Fruit fly (Drosophila melanogaster): ENCODE results near the gene Gs1.

Gs1 gene

DNA sequence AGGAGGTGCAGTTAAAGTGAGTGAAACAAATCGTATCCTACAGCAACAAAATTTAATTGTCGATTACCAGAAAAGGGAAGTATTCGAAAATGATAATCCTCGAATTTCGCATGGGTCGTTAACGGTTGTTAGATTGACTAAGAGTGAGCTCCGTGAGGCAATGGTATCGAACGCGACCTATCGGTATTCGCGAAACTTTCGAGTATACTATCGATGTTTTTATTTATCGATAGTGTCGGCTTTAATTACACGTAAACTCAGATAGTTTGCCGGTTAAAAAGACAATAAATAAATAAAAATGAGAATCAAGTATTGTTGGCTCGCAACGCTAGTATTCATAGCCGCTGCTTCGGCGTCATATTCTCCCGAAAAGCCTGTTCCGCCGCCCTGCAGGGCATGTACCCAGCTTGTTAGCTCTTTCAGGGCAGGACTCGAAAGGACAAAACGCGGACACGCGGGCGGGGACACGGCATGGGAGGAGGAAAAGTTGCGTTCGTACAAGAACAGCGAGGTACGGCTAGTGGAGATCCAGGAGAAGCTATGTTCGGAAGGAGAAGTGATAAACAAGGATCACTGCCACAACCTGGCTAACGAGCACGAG, 29.6 kb upstream of the Gs1 start, which contains the start of gene Creld (continued):
- TF ChIP-seq sc (optimal IDR thresholded peaks at IDR 0.05) = no peak
- TF ChIP-seq sc (GFP tag; optimal IDR thresholded peaks at IDR 0.05) = no peak
- TF ChIP-seq vfl (GFP tag; optimal IDR thresholded peaks at IDR 0.05) = peak; percentile 23
- TF ChIP-seq CG7963 (GFP tag; IDR thresholded peaks at IDR 0.05; ENCODE audit: partially characterized antibody) = peak; percentile 99
- TF ChIP-seq CG6254 (GFP tag; optimal IDR thresholded peaks at IDR 0.05) = no peak
- TF ChIP-seq zen2 (GFP tag; IDR thresholded peaks at IDR 0.05; ENCODE audit: partially characterized antibody) = peak; percentile 100
- peak; percentile 99 for TF ChIP-seq inv (GFP tag; IDR thresholded peaks at IDR 0.05; ENCODE audit: partially characterized antibody)
- TF ChIP-seq bcd (GFP tag; optimal IDR thresholded peaks at IDR 0.05) = no peak
- no peak; the same call in 3 of the 4 replicates for TF ChIP-seq Gug (GFP tag; IDR thresholded peaks at IDR 0.05)
- no peak for TF ChIP-seq nom (GFP tag; optimal IDR thresholded peaks at IDR 0.05)
- no peak for TF ChIP-seq ap (GFP tag; IDR thresholded peaks at IDR 0.05)
- TF ChIP-seq CG7839 (tag; optimal IDR thresholded peaks at IDR 0.05) = no peak
- TF ChIP-seq CG31224 (GFP tag; IDR thresholded peaks at IDR 0.05) = no peak
- TF ChIP-seq CG10565 (GFP tag; optimal IDR thresholded peaks at IDR 0.05) = no peak
- no peak for TF ChIP-seq CG11093 (GFP tag; IDR thresholded peaks at IDR 0.05)
- peak; percentile 18 for TF ChIP-seq zfh2 (GFP tag; optimal IDR thresholded peaks at IDR 0.05)
- TF ChIP-seq grn (GFP tag; optimal IDR thresholded peaks at IDR 0.05) = no peak
- TF ChIP-seq zen (tag; optimal IDR thresholded peaks at IDR 0.05) = peak; percentile 50
- TF ChIP-seq MESR4 (GFP tag; optimal IDR thresholded peaks at IDR 0.05) = peak; percentile 42
- no peak for TF ChIP-seq corto (GFP tag; optimal IDR thresholded peaks at IDR 0.05)
- no peak for TF ChIP-seq gcm (GFP tag; optimal IDR thresholded peaks at IDR 0.05)
- TF ChIP-seq ems (GFP tag; optimal IDR thresholded peaks at IDR 0.05) = peak; percentile 0
- TF ChIP-seq YL-1 (GFP tag; optimal IDR thresholded peaks at IDR 0.05) = peak; percentile 67
- no peak for TF ChIP-seq CG7745 (tag; optimal IDR thresholded peaks at IDR 0.05)
- TF ChIP-seq H15 (GFP tag; IDR thresholded peaks at IDR 0.05) = no peak
- TF ChIP-seq abd-A (tag; optimal IDR thresholded peaks at IDR 0.05) = no peak
- TF ChIP-seq CG6791 (GFP tag; IDR thresholded peaks at IDR 0.05; ENCODE audit: partially characterized antibody) = peak; percentile 100
- peak; percentile 100 for TF ChIP-seq CG34224 (GFP tag; IDR thresholded peaks at IDR 0.05; ENCODE audit: partially characterized antibody)
- no peak for TF ChIP-seq kah (GFP tag; optimal IDR thresholded peaks at IDR 0.05)
- TF ChIP-seq Lpt (GFP tag; optimal IDR thresholded peaks at IDR 0.05) = no peak
- no peak for TF ChIP-seq CG14667 (GFP tag; IDR thresholded peaks at IDR 0.05)
- TF ChIP-seq CG2116 (GFP tag; optimal IDR thresholded peaks at IDR 0.05) = peak; percentile 82
- peak; percentile 100 for TF ChIP-seq bbx (GFP tag; IDR thresholded peaks at IDR 0.05; ENCODE audit: partially characterized antibody)
- no peak for TF ChIP-seq jumu (GFP tag; optimal IDR thresholded peaks at IDR 0.05)
- TF ChIP-seq CG10979 (tag; optimal IDR thresholded peaks at IDR 0.05) = no peak
- TF ChIP-seq ttk (GFP tag; IDR thresholded peaks at IDR 0.05) = no peak
- no peak for TF ChIP-seq bab2 (GFP tag; optimal IDR thresholded peaks at IDR 0.05)
- no peak for TF ChIP-seq CG4328 (GFP tag; optimal IDR thresholded peaks at IDR 0.05)
- no peak for TF ChIP-seq sr (GFP tag; IDR thresholded peaks at IDR 0.05)
- TF ChIP-seq CG32532 (GFP tag; IDR thresholded peaks at IDR 0.05) = no peak
- no peak for TF ChIP-seq CG8089 (GFP tag; optimal IDR thresholded peaks at IDR 0.05)
- no peak for TF ChIP-seq CG11696 (GFP tag; IDR thresholded peaks at IDR 0.05)
- TF ChIP-seq en (GFP tag; optimal IDR thresholded peaks at IDR 0.05) = no peak
- TF ChIP-seq wdn (GFP tag; IDR thresholded peaks at IDR 0.05) = no peak
- TF ChIP-seq CG1024 (GFP tag; IDR thresholded peaks at IDR 0.05) = no peak
- no peak for TF ChIP-seq Ptx1 (GFP tag; IDR thresholded peaks at IDR 0.05)
- TF ChIP-seq pros (GFP tag; optimal IDR thresholded peaks at IDR 0.05) = no peak
- peak; percentile 47 for TF ChIP-seq pita (GFP tag; optimal IDR thresholded peaks at IDR 0.05)
- no peak for TF ChIP-seq CG11085 (GFP tag; IDR thresholded peaks at IDR 0.05)
- no peak for TF ChIP-seq CG12155 (GFP tag; optimal IDR thresholded peaks at IDR 0.05)
- no peak for TF ChIP-seq CG16863 (GFP tag; optimal IDR thresholded peaks at IDR 0.05)

Measured in whole organism, embryonic.